Worm (Caenorhabditis elegans) whole organism, L2 larva: Measurements from ENCODE around the gene utx-1.

Experiments
- C34F6.9 ChIP-seq: fragments of 150-350 bp; optimal IDR thresholded peaks from 2 replicates; lab custom pipeline; 2014; ENCODE audit warnings: missing biosample characterization, missing genetic modification characterization
- F13H6.1 ChIP-seq: sonication (generic microtip); optimal IDR thresholded peaks from 2 replicates; lab custom pipeline; 2016; ENCODE audit warnings: missing genetic modification characterization, missing compliant biosample characterization
- R02D3.7 ChIP-seq: fragments of 150-350 bp; optimal IDR thresholded peaks from 2 replicates; lab custom pipeline; 2014; ENCODE audit warnings: missing biosample characterization, missing genetic modification characterization
- Y55F3AM.14 ChIP-seq: fragments of 200-800 bp; sonication (Bioruptor generic); optimal IDR thresholded peaks from 2 replicates; lab custom pipeline; 2018; ENCODE audit warnings: mild to moderate bottlenecking, missing genetic modification characterization, missing compliant biosample characterization
- aly-2 ChIP-seq: fragments of 150-350 bp; optimal IDR thresholded peaks from 2 replicates; lab custom pipeline; 2014; ENCODE audit warnings: missing biosample characterization, missing genetic modification characterization
- ama-1 ChIP-seq: fragments of 150-350 bp; optimal IDR thresholded peaks from 2 replicates; lab custom pipeline; 2018; ENCODE audit warnings: inconsistent platforms
- blmp-1 ChIP-seq: sonication (generic microtip); optimal IDR thresholded peaks from 2 replicates; lab custom pipeline; 2017; ENCODE audit warnings: missing genetic modification characterization, mild to moderate bottlenecking, missing compliant biosample characterization, antibody characterized with exemption, moderate library complexity; ENCODE audit not compliant: insufficient read depth
- ceh-16 ChIP-seq: fragments of 150-350 bp; optimal IDR thresholded peaks from 2 replicates; lab custom pipeline; 2014; ENCODE audit warnings: missing biosample characterization, missing genetic modification characterization
- ceh-82 ChIP-seq: fragments of 150-350 bp; optimal IDR thresholded peaks from 2 replicates; lab custom pipeline; 2014; ENCODE audit warnings: missing biosample characterization, missing genetic modification characterization
- crh-2 ChIP-seq: sonication (generic microtip); optimal IDR thresholded peaks from 2 replicates; lab custom pipeline; 2017; ENCODE audit warnings: missing biosample characterization, missing genetic modification characterization
- dmd-4 ChIP-seq: sonication (generic microtip); optimal IDR thresholded peaks from 2 replicates; lab custom pipeline; 2017; ENCODE audit warnings: missing biosample characterization, missing genetic modification characterization
- elt-3 ChIP-seq: sonication (generic microtip); optimal IDR thresholded peaks from 2 replicates; lab custom pipeline; 2017; ENCODE audit warnings: missing biosample characterization, missing genetic modification characterization
- fos-1 ChIP-seq: fragments of 150-350 bp; optimal IDR thresholded peaks from 2 replicates; lab custom pipeline; 2014; ENCODE audit warnings: missing biosample characterization, missing genetic modification characterization
- lin-39 ChIP-seq: fragments of 150-350 bp; optimal IDR thresholded peaks from 2 replicates; lab custom pipeline; 2014; ENCODE audit warnings: missing biosample characterization, missing genetic modification reagents, missing genetic modification characterization
- lsy-2 ChIP-seq, 2 experiments: fragments of 150-350 bp in 1 of 2; sonication (generic microtip) in 1 of 2; optimal IDR thresholded peaks; 2 replicates each; lab custom pipeline; 2014 to 2017; ENCODE audit warnings: missing biosample characterization in 2 of 2, missing genetic modification characterization in 2 of 2
- mab-5 ChIP-seq: fragments of 150-350 bp; optimal IDR thresholded peaks from 2 replicates; lab custom pipeline; 2014; ENCODE audit warnings: missing biosample characterization, missing genetic modification characterization
- mbf-1 ChIP-seq: sonication (generic microtip); optimal IDR thresholded peaks from 2 replicates; lab custom pipeline; 2017; ENCODE audit warnings: missing biosample characterization, missing genetic modification characterization
- nhr-10 ChIP-seq: sonication (generic microtip); optimal IDR thresholded peaks from 2 replicates; lab custom pipeline; 2017; ENCODE audit warnings: missing biosample characterization, missing genetic modification characterization
- nhr-129 ChIP-seq: fragments of 150-350 bp; optimal IDR thresholded peaks from 2 replicates; lab custom pipeline; 2014; ENCODE audit warnings: missing biosample characterization, missing genetic modification characterization
- nhr-21 ChIP-seq: fragments of 150-350 bp; optimal IDR thresholded peaks from 2 replicates; lab custom pipeline; 2014; ENCODE audit warnings: missing biosample characterization, missing genetic modification characterization
- nhr-25 ChIP-seq: fragments of 150-350 bp; sonication (generic microtip); optimal IDR thresholded peaks from 3 replicates; lab custom pipeline; 2014; ENCODE audit warnings: missing biosample characterization, missing genetic modification characterization
- nhr-6 ChIP-seq: fragments of 150-350 bp; optimal IDR thresholded peaks from 2 replicates; lab custom pipeline; 2014; ENCODE audit warnings: missing biosample characterization, missing genetic modification characterization
- nhr-77 ChIP-seq: fragments of 150-350 bp; optimal IDR thresholded peaks from 2 replicates; lab custom pipeline; 2014; ENCODE audit warnings: missing biosample characterization, missing genetic modification characterization
- peb-1 ChIP-seq: fragments of 150-350 bp; optimal IDR thresholded peaks from 2 replicates; lab custom pipeline; 2014; ENCODE audit warnings: missing biosample characterization, missing genetic modification characterization
- sma-3 ChIP-seq: sonication (generic microtip); optimal IDR thresholded peaks from 2 replicates; lab custom pipeline; 2016; ENCODE audit warnings: missing genetic modification reagents, missing genetic modification characterization, missing compliant biosample characterization
- sma-9 ChIP-seq, 2 experiments: fragments of 150-350 bp in 1 of 2; sonication (generic microtip) in 1 of 2; optimal IDR thresholded peaks; 2 replicates each; lab custom pipeline; 2014 to 2016; ENCODE audit warnings: missing genetic modification characterization in 2 of 2, mild to moderate bottlenecking in 1 of 2, missing biosample characterization in 1 of 2, missing compliant biosample characterization in 1 of 2, missing genetic modification reagents in 1 of 2, moderate library complexity in 1 of 2
- unc-39 ChIP-seq: fragments of 150-350 bp; optimal IDR thresholded peaks from 2 replicates; lab custom pipeline; 2014; ENCODE audit warnings: missing biosample characterization, missing genetic modification characterization
- unc-55 ChIP-seq: fragments of 150-350 bp; sonication (generic microtip); optimal IDR thresholded peaks from 3 replicates; lab custom pipeline; 2014; ENCODE audit warnings: missing biosample characterization, missing genetic modification reagents, missing genetic modification characterization
- zag-1 ChIP-seq: fragments of 150-350 bp; optimal IDR thresholded peaks from 2 replicates; lab custom pipeline; 2014; ENCODE audit warnings: missing biosample characterization, missing genetic modification characterization
- ztf-11 ChIP-seq: sonication (generic microtip); optimal IDR thresholded peaks from 2 replicates; lab custom pipeline; 2017; ENCODE audit warnings: missing biosample characterization, missing genetic modification characterization

The utx-1 gene

ce11 chrX:8585837-8586236 lies 28.9 kb downstream of the utx-1 start, which contains the start of gene F18E9.3:
Gene F18E9.3 (plus strand): TSS chrX:8586147.
- no peak for TF ChIP-seq nhr-77 (tag; lab: Kevin White, UChicago)
- peak; percentile 51 for TF ChIP-seq nhr-25 (tag; lab: Kevin White, UChicago)

DNA sequence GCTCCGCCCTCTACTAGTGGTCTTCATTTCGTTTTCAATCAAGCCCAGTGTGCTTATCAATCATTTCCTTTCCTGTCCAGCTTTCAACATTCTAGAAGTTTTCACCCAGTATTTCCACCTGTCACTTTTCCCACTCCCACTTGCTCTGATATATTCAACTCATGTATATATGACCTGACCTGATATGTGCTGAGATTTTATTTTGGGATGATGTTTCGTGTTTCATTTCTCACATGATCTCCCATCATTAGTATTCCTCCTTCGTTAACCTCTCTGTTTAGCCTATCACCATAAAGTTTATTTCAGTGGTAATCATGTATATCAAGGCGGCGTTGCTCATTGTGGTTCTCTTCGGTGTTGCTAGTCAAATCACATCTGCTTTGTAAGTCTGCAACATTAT lies 35.9 kb downstream of the utx-1 start, which contains the start of gene nlp-7:
TSS of gene nlp-7 (plus strand) at position 301 of the 400 bp plus-strand sequence.
- no peak for TF ChIP-seq R02D3.7 (tag; lab: Kevin White, UChicago)
- no peak for TF ChIP-seq ama-1

DNA sequence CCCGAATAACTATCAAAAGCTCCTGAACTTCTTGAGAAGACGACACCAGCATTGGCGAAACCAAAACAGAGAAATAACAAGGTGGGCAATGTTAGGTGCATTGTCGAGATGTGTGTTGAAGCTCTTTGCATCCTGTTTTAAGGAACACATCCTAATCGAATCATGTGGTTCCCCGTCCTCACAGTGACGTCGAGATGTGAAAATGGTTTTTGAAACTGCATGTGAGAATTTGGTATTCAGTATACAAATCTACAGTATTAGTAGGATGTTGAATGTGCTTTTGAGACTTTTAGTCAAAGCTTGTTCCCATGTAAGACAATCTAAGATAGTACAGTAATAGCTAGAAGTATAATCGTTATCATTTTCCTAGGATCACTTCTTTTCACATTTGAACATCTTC lies 40.7 kb downstream of the utx-1 start, which contains the start of gene F18E9.7:
TSS of gene F18E9.7 (minus strand) at position 101 of the 400 bp plus-strand sequence.
- TF ChIP-seq elt-3 (tag; lab: Kevin White, UChicago) (no peak), sma-3 (GFP tag; lab: Kevin White, UChicago) (no peak), nhr-129 (tag; lab: Kevin White, UChicago) (no peak), nhr-21 (tag; lab: Kevin White, UChicago) (no peak), mbf-1 (no peak)
- TF ChIP-seq, all 48 proteins: peak for 0

DNA sequence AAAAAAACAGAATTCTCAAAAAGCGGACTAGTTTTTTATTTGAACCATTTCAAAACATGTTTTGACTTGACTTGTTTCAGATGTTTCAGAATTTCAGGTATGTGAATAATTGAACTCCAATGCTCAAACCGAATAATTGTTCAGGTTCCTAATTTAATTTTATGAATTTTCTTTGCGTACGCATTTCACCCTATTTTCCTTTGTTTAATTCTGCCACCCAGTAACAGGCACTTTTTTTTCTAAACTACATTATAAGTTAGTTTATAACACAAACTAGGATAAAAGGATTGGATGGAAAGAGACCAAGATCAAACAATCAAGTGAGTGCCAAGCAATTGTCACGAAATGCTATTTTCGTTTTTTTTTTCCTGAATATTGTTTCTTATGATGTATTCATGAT lies 41.5 kb downstream of the utx-1 start:
- no peak for TF ChIP-seq C34F6.9 (tag; lab: Kevin White, UChicago)
- TF ChIP-seq aly-2 = no peak
- no peak for TF ChIP-seq sma-3 (GFP tag; lab: Kevin White, UChicago)
- TF ChIP-seq mab-5 (tag; lab: Kevin White, UChicago) = no peak
- TF ChIP-seq sma-9 (GFP tag; optimal IDR thresholded peaks at IDR 0.05; lab: Kevin White, UChicago) = no peak
- TF ChIP-seq sma-9 (tag; optimal IDR thresholded peaks at IDR 0.05; lab: Kevin White, UChicago) = no peak
- TF ChIP-seq nhr-129 (tag; lab: Kevin White, UChicago) = no peak
- TF ChIP-seq F13H6.1 = no peak
- no peak for TF ChIP-seq peb-1 (tag; lab: Kevin White, UChicago)
- TF ChIP-seq unc-39 = no peak

DNA sequence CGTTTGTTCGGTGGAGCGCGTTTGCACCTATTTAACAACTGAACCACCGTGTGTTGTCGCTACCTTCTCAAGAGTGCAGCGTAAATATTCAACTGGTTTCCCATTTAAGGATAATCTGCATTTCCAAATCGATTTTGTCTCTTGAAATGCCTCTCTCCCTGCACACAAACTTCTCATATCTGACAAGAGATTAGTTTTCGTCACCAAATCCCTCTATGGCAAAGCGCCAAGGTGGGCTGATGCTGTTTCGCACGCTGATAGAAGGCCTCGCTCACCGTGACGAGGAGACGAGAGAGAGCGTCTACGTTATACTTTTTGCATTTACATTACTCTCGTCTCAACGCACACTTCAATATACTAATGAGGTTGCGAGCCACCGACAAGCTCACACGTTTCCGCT lies 42.8 kb downstream of the utx-1 start:
- TF ChIP-seq sma-9 (GFP tag; optimal IDR thresholded peaks at IDR 0.05; lab: Kevin White, UChicago) (no peak), sma-9 (tag; optimal IDR thresholded peaks at IDR 0.05; lab: Kevin White, UChicago) (no peak)

- no peak for TF ChIP-seq peb-1 (tag; lab: Kevin White, UChicago)
- TF ChIP-seq unc-55 (GFP tag; lab: Kevin White, UChicago) = no peak
- TF ChIP-seq crh-2 = no peak
- TF ChIP-seq nhr-10 (tag; lab: Kevin White, UChicago) = no peak
- no peak for TF ChIP-seq nhr-129 (tag; lab: Kevin White, UChicago)
- TF ChIP-seq aly-2 = no peak
- no peak for TF ChIP-seq Y55F3AM.14 (GFP tag; lab: Kevin White, UChicago)
These were observed 44.3 kb downstream of the utx-1 start, which contains the start of gene F18E9.1 for ce11 chrX:8601235-8601634. Gene F18E9.1 (plus strand): TSS chrX:8601535.

DNA sequence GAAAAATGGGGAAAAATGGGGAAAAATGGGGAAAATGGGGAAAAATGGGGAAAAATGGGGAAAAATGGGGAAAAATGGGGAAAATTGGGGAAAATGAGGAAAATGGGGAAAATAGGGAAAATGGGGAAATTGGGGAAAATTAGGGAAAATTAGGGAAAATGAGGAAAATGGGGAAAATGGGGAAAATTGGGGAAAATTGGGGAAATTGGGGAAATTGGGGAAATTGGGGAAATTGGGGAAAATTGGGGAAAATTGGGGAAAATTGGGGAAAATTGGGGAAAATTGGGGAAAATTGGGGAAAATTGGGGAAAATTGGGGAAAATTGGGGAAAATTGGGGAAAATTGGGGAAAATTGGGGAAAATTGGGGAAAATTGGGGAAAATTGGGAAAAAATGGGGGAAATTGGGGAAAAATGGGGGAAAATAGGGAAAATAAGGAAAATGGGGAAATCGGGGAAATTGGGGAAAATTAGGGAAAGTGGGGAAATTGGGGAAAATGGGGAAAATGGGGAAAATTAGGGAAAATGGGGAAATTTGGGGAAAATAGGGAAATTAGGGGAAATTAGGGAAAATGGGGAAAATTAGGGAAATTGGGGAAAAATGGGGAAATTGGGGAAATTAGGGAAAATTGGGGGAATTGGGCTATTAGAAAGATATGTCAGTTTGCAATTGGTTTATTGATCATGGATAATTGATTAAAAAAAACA lies 45.9 kb downstream of the utx-1 start:
- TF ChIP-seq fos-1 (no peak), unc-55 (GFP tag; lab: Kevin White, UChicago) (no peak), ceh-82 (tag; lab: Kevin White, UChicago) (no peak), ceh-16 (tag; lab: Kevin White, UChicago) (no peak), elt-3 (tag; lab: Kevin White, UChicago) (no peak), ztf-11 (tag; lab: Kevin White, UChicago) (no peak), dmd-4 (no peak), blmp-1 (no peak), lsy-2 (tag; optimal IDR thresholded peaks at IDR 0.05; lab: Kevin White, UChicago) (no peak), zag-1 (no peak), lin-39 (tag; lab: Kevin White, UChicago) (no peak), nhr-6 (tag; lab: Kevin White, UChicago) (no peak)
